Worm (Caenorhabditis elegans): Measurements from ENCODE around the gene pges-2.

Gene pges-2

ce11 chrIV:10373772-10374288 lies 6.2 kb upstream of the pges-2 start, which contains the start of gene mpz-5 (continued):
- TF ChIP-seq sup-37 (GFP tag; optimal IDR thresholded peaks at IDR 0.05): no peak
- TF ChIP-seq lin-13 (GFP tag; optimal IDR thresholded peaks at IDR 0.05): peak; percentile 36
- peak; percentile 71 to 77 for TF ChIP-seq efl-1 (optimal IDR thresholded peaks at IDR 0.05)
- peak; percentile 72 to 97 for TF ChIP-seq efl-1 (GFP tag; optimal IDR thresholded peaks at IDR 0.05 in 1 of 2)
- TF ChIP-seq swsn-7 (tag; optimal IDR thresholded peaks at IDR 0.05): peak; percentile 83
- TF ChIP-seq nhr-28 (tag; optimal IDR thresholded peaks at IDR 0.05): no peak
- TF ChIP-seq ama-1 (optimal IDR thresholded peaks at IDR 0.05): no peak
- no peak for TF ChIP-seq pqm-1 (tag; optimal IDR thresholded peaks at IDR 0.05)
- peak; percentile 86 for TF ChIP-seq nhr-47 (tag; optimal IDR thresholded peaks at IDR 0.05)
- TF ChIP-seq fkh-10 (GFP tag; optimal IDR thresholded peaks at IDR 0.05): no peak
- TF ChIP-seq nhr-20 (tag; optimal IDR thresholded peaks at IDR 0.05): peak; percentile 79
- TF ChIP-seq hpl-2 (GFP tag; optimal IDR thresholded peaks at IDR 0.05): peak; percentile 40
- TF ChIP-seq nhr-19 (GFP tag; conservative IDR thresholded peaks at IDR 0.05): peak; percentile 73
- TF ChIP-seq xbp-1 (tag; optimal IDR thresholded peaks at IDR 0.05): peak; percentile 85
- TF ChIP-seq fkh-4 (tag; optimal IDR thresholded peaks at IDR 0.05; ENCODE audit: borderline replicate concordance): no peak
- TF ChIP-seq lsy-2 (tag; optimal IDR thresholded peaks at IDR 0.05): peak; percentile 82 to 83
- peak; percentile 88 for TF ChIP-seq nhr-71 (tag; optimal IDR thresholded peaks at IDR 0.05)
- peak; percentile 65 to 80 (median 79) for TF ChIP-seq dpl-1 (GFP tag; optimal IDR thresholded peaks at IDR 0.05)
- TF ChIP-seq C34B4.2 (tag; optimal IDR thresholded peaks at IDR 0.05): no peak
- TF ChIP-seq snu-23 (GFP tag; optimal IDR thresholded peaks at IDR 0.05): peak; percentile 85
- peak; percentile 43 for TF ChIP-seq F16B12.6 (tag; optimal IDR thresholded peaks at IDR 0.05)
- peak; percentile 7 for TF ChIP-seq ceh-8 (GFP tag; optimal IDR thresholded peaks at IDR 0.05)
- peak; percentile 51 for TF ChIP-seq ceh-88 (GFP tag; IDR thresholded peaks at IDR 0.05)
- peak; percentile 87 for TF ChIP-seq rnt-1 (tag; optimal IDR thresholded peaks at IDR 0.05)
- peak in 1 of 2 experiments; percentile 51 for TF ChIP-seq mdl-1 (tag; optimal IDR thresholded peaks at IDR 0.05)
- TF ChIP-seq jun-1 (tag; optimal IDR thresholded peaks at IDR 0.05): no peak
- TF ChIP-seq efl-3 (GFP tag; optimal IDR thresholded peaks at IDR 0.05): no peak
- peak; percentile 39 for TF ChIP-seq C16A3.4 (tag; optimal IDR thresholded peaks at IDR 0.05)
- peak; percentile 51 for TF ChIP-seq isw-1 (GFP tag; IDR thresholded peaks at IDR 0.05)
- TF ChIP-seq ceh-90 (tag; optimal IDR thresholded peaks at IDR 0.05): no peak
- TF ChIP-seq fkh-8 (tag; optimal IDR thresholded peaks at IDR 0.05): peak; percentile 30
- TF ChIP-seq tbx-2 (tag; optimal IDR thresholded peaks at IDR 0.05): peak; percentile 83
- peak; percentile 46 for TF ChIP-seq lin-39 (tag; optimal IDR thresholded peaks at IDR 0.05)
- TF ChIP-seq zip-4 (GFP tag; optimal IDR thresholded peaks at IDR 0.05): no peak
- TF ChIP-seq lin-15B (tag; optimal IDR thresholded peaks at IDR 0.05): peak; percentile 47
- peak; percentile 18 for TF ChIP-seq pag-3 (tag; optimal IDR thresholded peaks at IDR 0.05; ENCODE audit: borderline replicate concordance, insufficient read depth)

DNA sequence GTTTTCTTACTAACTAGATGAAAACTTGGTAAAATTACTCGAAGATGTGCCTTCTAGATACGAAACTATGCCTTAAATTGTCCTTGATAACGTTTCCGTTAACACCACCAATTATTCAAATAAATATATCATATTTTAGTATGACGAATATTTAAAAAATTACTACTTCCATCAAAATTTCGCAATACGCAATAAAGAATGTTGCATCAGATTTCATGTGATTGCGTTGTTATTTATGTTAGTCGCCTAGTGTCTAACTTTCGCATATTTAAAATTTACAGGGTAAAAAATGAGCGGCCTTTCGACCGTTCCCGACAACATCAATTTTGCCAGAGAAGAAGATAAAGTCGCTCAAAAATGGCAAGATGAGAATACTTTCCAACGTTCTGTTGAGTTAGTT lies 736 bp upstream of the pges-2 start, which contains the start of gene iars-1:
Gene iars-1, plus strand, starts transcription at position 276 of the 400 bp plus-strand sequence.
- TF ChIP-seq lin-35 (GFP tag; optimal IDR thresholded peaks at IDR 0.05) (no peak), mdl-1 (tag; optimal IDR thresholded peaks at IDR 0.05) (no peak), nhr-47 (tag; optimal IDR thresholded peaks at IDR 0.05) (no peak), unc-98 (GFP tag; IDR thresholded peaks at IDR 0.05) (no peak), nhr-12 (tag; optimal IDR thresholded peaks at IDR 0.05) (no peak), ama-1 (optimal IDR thresholded peaks at IDR 0.05) (no peak), zip-4 (GFP tag; optimal IDR thresholded peaks at IDR 0.05) (no peak), fkh-10 (GFP tag; optimal IDR thresholded peaks at IDR 0.05) (no peak), C34B4.2 (tag; optimal IDR thresholded peaks at IDR 0.05) (no peak), nhr-77 (tag; optimal IDR thresholded peaks at IDR 0.05) (no peak), fos-1 (tag; optimal IDR thresholded peaks at IDR 0.05) (no peak), Y116A8C.19 (tag; optimal IDR thresholded peaks at IDR 0.05; ENCODE audit: borderline replicate concordance) (no peak), rnt-1 (tag; optimal IDR thresholded peaks at IDR 0.05) (no peak), ceh-90 (tag; optimal IDR thresholded peaks at IDR 0.05) (no peak), pqm-1 (tag; optimal IDR thresholded peaks at IDR 0.05) (no peak), ztf-4 (tag; optimal IDR thresholded peaks at IDR 0.05) (no peak), unc-30 (tag; optimal IDR thresholded peaks at IDR 0.05) (no peak), snpc-4 (tag; optimal IDR thresholded peaks at IDR 0.05) (no peak), unc-130 (tag; optimal IDR thresholded peaks at IDR 0.05) (no peak), mab-9 (GFP tag; IDR thresholded peaks at IDR 0.05) (no peak)
